Fruit fly (Drosophila melanogaster): ENCODE data around the gene tth.

DNA sequence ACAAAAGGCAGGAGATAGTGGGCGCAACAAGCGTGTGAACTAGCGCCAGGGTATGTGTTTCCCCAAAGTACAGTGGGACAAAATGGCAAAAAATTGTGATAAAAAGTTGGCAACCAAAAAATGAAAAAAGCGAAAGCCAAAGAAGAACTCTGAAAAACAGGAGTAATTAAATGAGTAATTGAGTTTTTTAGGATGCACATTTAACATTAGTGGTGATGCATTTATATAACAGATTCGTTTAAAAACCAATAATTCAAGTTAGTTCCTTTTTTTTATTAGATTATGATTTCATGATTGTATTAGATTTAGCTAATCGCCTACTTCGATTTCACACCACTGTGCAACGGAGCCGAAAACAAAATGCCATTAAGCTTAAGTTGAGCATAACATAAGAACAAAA, 44.0 kb downstream of the tth start:
- TF ChIP-seq Blimp-1 (GFP tag; optimal IDR thresholded peaks at IDR 0.05) (no peak), vri (GFP tag; optimal IDR thresholded peaks at IDR 0.05) (no peak), Sox15 (GFP tag; optimal IDR thresholded peaks at IDR 0.05) (peak; percentile 15)

All from whole organism, prepupa.